Fruit fly (Drosophila melanogaster) whole organism, embryonic: ENCODE results near the gene a10.

ENCODE experiments used
- Atf-2 ChIP-seq: fragments of 200-800 bp; sonication (Bioruptor generic); optimal IDR thresholded peaks from 2 replicates; lab custom pipeline; 2016; ENCODE audit warnings: missing biosample characterization, missing genetic modification characterization
- Atf3 ChIP-seq: fragments of 200-800 bp; sonication (Bioruptor generic); optimal IDR thresholded peaks from 3 replicates; lab custom pipeline; 2016; ENCODE audit warnings: missing biosample characterization, missing genetic modification characterization
- B-H2 ChIP-seq: fragments of 200-800 bp; sonication (Bioruptor generic); optimal IDR thresholded peaks from 2 replicates; lab custom pipeline; 2018; ENCODE audit warnings: missing biosample characterization, mild to moderate bottlenecking, missing genetic modification characterization
- CG1024 ChIP-seq: fragments of 200-800 bp; sonication (Bioruptor generic); IDR thresholded peaks from 2 replicates; pipeline ENCODE4 v1.3.6; 2022; ENCODE audit warnings: missing biosample characterization, missing genetic modification characterization
- CG10274 ChIP-seq: fragments of 200-800 bp; sonication (Bioruptor generic); optimal IDR thresholded peaks from 3 replicates; lab custom pipeline; 2017; ENCODE audit warnings: missing biosample characterization, mild to moderate bottlenecking, missing genetic modification characterization
- CG10366 ChIP-seq: fragments of 200-800 bp; sonication (Bioruptor generic); IDR thresholded peaks from 2 replicates; pipeline ENCODE4 v1.3.6; 2022; ENCODE audit warnings: missing biosample characterization, missing genetic modification characterization
- CG10979 ChIP-seq: fragments of 200-800 bp; sonication (Bioruptor generic); optimal IDR thresholded peaks from 2 replicates; lab custom pipeline; 2018; ENCODE audit warnings: missing biosample characterization, mild to moderate bottlenecking, missing genetic modification characterization, moderate library complexity
- CG11085 ChIP-seq: fragments of 200-800 bp; sonication (Bioruptor generic); IDR thresholded peaks from 2 replicates; pipeline ENCODE4 v1.3.6; 2022; ENCODE audit warnings: missing biosample characterization, missing genetic modification characterization
- CG11093 ChIP-seq: fragments of 200-800 bp; sonication (Bioruptor generic); IDR thresholded peaks from 3 replicates; pipeline ENCODE4 v1.3.6; 2022; ENCODE audit warnings: missing biosample characterization, missing genetic modification characterization
- CG11247 ChIP-seq: fragments of 200-800 bp; sonication (Bioruptor generic); IDR thresholded peaks from 2 replicates; pipeline ENCODE4 v1.3.6; 2022; ENCODE audit warnings: missing biosample characterization, missing genetic modification characterization
- CG11398 ChIP-seq: fragments of 200-800 bp; sonication (Bioruptor generic); optimal IDR thresholded peaks from 2 replicates; lab custom pipeline; 2016; ENCODE audit warnings: missing biosample characterization, missing genetic modification characterization
- CG12071 ChIP-seq: fragments of 200-800 bp; sonication (Bioruptor generic); optimal IDR thresholded peaks from 3 replicates; lab custom pipeline; 2018; ENCODE audit warnings: missing biosample characterization, mild to moderate bottlenecking, missing genetic modification characterization
- CG2120 ChIP-seq: fragments of 200-800 bp; sonication (Bioruptor generic); optimal IDR thresholded peaks from 3 replicates; lab custom pipeline; 2016; ENCODE audit warnings: missing biosample characterization, missing genetic modification characterization
- CG2712 ChIP-seq: fragments of 200-800 bp; optimal IDR thresholded peaks from 3 replicates; lab custom pipeline; 2019; ENCODE audit warnings: missing biosample characterization, mild to moderate bottlenecking, missing genetic modification characterization, moderate library complexity
- CG33213 ChIP-seq: fragments of 200-800 bp; sonication (Bioruptor generic); optimal IDR thresholded peaks from 3 replicates; lab custom pipeline; 2016; ENCODE audit warnings: missing biosample characterization, missing genetic modification characterization
- CG4424 ChIP-seq: fragments of 200-800 bp; sonication (Bioruptor generic); optimal IDR thresholded peaks from 3 replicates; lab custom pipeline; 2016; ENCODE audit warnings: missing biosample characterization, missing genetic modification characterization
- CG4730 ChIP-seq: fragments of 200-800 bp; sonication (Bioruptor generic); IDR thresholded peaks from 2 replicates; pipeline ENCODE4 v1.3.6; 2022; ENCODE audit warnings: missing biosample characterization, missing genetic modification characterization
- CoRest ChIP-seq: fragments of 200-800 bp; sonication (Bioruptor generic); optimal IDR thresholded peaks from 3 replicates; lab custom pipeline; 2018; ENCODE audit warnings: missing biosample characterization, mild to moderate bottlenecking, missing genetic modification characterization, moderate library complexity
- Dad ChIP-seq: fragments of 200-800 bp; sonication (Bioruptor generic); optimal IDR thresholded peaks from 3 replicates; lab custom pipeline; 2016; ENCODE audit warnings: missing biosample characterization, missing genetic modification characterization
- Doc2 ChIP-seq: fragments of 200-800 bp; sonication (Bioruptor generic); IDR thresholded peaks from 2 replicates; pipeline ENCODE4 v1.3.6; 2022; ENCODE audit warnings: missing biosample characterization, missing genetic modification characterization
- E2f1 ChIP-seq: fragments of 200-800 bp; sonication (Bioruptor generic); IDR thresholded peaks from 2 replicates; pipeline ENCODE4 v1.3.6; 2022; ENCODE audit warnings: missing biosample characterization, missing genetic modification characterization
- Oaz ChIP-seq: fragments of 200-800 bp; sonication (Bioruptor generic); IDR thresholded peaks from 2 replicates; pipeline ENCODE4 v1.3.6; 2022; ENCODE audit warnings: missing biosample characterization, missing genetic modification characterization
- Pdp1 ChIP-seq, 2 experiments: fragments of 200-800 bp; sonication (Bioruptor generic); optimal IDR thresholded peaks; 3 replicates each; lab custom pipeline; 2016; ENCODE audit warnings: missing biosample characterization in 2 of 2, missing genetic modification characterization in 2 of 2, mild to moderate bottlenecking in 1 of 2, moderate library complexity in 1 of 2
- az2 ChIP-seq: fragments of 200-800 bp; sonication (Bioruptor generic); optimal IDR thresholded peaks from 3 replicates; lab custom pipeline; 2016; ENCODE audit warnings: missing biosample characterization, missing genetic modification characterization
- bowl ChIP-seq: fragments of 200-800 bp; sonication (Bioruptor generic); IDR thresholded peaks from 2 replicates; pipeline ENCODE4 v1.3.6; 2022; ENCODE audit warnings: missing biosample characterization, missing genetic modification characterization
- cwo ChIP-seq: fragments of 200-800 bp; sonication (Bioruptor generic); optimal IDR thresholded peaks from 3 replicates; lab custom pipeline; 2017; ENCODE audit warnings: missing biosample characterization, missing genetic modification characterization, mild to moderate bottlenecking, moderate library complexity, missing genetic modification reagents
- danr ChIP-seq: fragments of 200-800 bp; sonication (Bioruptor generic); IDR thresholded peaks from 2 replicates; pipeline ENCODE4 v1.3.6; 2022; ENCODE audit warnings: missing biosample characterization, missing genetic modification characterization
- esg ChIP-seq: fragments of 200-800 bp; sonication (Bioruptor generic); conservative IDR thresholded peaks from 2 replicates; pipeline ENCODE4 v1.3.6; 2022; ENCODE audit warnings: missing biosample characterization, missing genetic modification characterization
- ewg ChIP-seq: fragments of 200-800 bp; sonication (Bioruptor generic); optimal IDR thresholded peaks from 3 replicates; lab custom pipeline; 2017; ENCODE audit warnings: mild to moderate bottlenecking, missing biosample characterization, missing genetic modification reagents, missing genetic modification characterization
- ftz-f1 ChIP-seq: fragments of 200-800 bp; sonication (Bioruptor generic); optimal IDR thresholded peaks from 2 replicates; lab custom pipeline; 2016; ENCODE audit warnings: missing biosample characterization, missing genetic modification characterization
- fu2 ChIP-seq: fragments of 200-800 bp; sonication (Bioruptor generic); optimal IDR thresholded peaks from 2 replicates; lab custom pipeline; 2016; ENCODE audit warnings: missing biosample characterization, missing genetic modification characterization
- gcm ChIP-seq: fragments of 200-800 bp; sonication (Bioruptor generic); optimal IDR thresholded peaks from 2 replicates; lab custom pipeline; 2019; ENCODE audit warnings: missing biosample characterization, mild to moderate bottlenecking, missing genetic modification characterization, moderate library complexity
- gfzf ChIP-seq: fragments of 200-800 bp; sonication (Bioruptor generic); optimal IDR thresholded peaks from 2 replicates; lab custom pipeline; 2016; ENCODE audit warnings: missing biosample characterization, mild to moderate bottlenecking, missing genetic modification characterization, moderate library complexity
- gsb ChIP-seq: fragments of 200-800 bp; sonication (Bioruptor generic); IDR thresholded peaks from 2 replicates; pipeline ENCODE4 v1.3.6; 2022; ENCODE audit warnings: missing biosample characterization, missing genetic modification characterization
- kah ChIP-seq: fragments of 200-800 bp; sonication (Bioruptor generic); optimal IDR thresholded peaks from 2 replicates; lab custom pipeline; 2018; ENCODE audit warnings: missing biosample characterization, mild to moderate bottlenecking, missing genetic modification characterization
- luna ChIP-seq: fragments of 200-800 bp; sonication (Bioruptor generic); optimal IDR thresholded peaks from 2 replicates; lab custom pipeline; 2016; ENCODE audit warnings: missing biosample characterization, missing genetic modification characterization
- nerfin-1 ChIP-seq: fragments of 200-800 bp; sonication (Bioruptor generic); optimal IDR thresholded peaks from 3 replicates; lab custom pipeline; 2019; ENCODE audit warnings: missing biosample characterization, mild to moderate bottlenecking, missing genetic modification characterization, moderate library complexity
- org-1 ChIP-seq: fragments of 200-800 bp; sonication (Bioruptor generic); optimal IDR thresholded peaks from 2 replicates; lab custom pipeline; 2017; ENCODE audit warnings: missing biosample characterization, missing genetic modification characterization
- otp ChIP-seq: fragments of 200-800 bp; sonication (Bioruptor generic); IDR thresholded peaks from 3 replicates; pipeline ENCODE4, ENCODE4 v1.3.6; 2022; ENCODE audit warnings: missing biosample characterization, missing genetic modification characterization
- ro ChIP-seq: fragments of 200-800 bp; sonication (Bioruptor generic); IDR thresholded peaks from 2 replicates; pipeline ENCODE4 v1.3.6; 2022; ENCODE audit warnings: missing biosample characterization, missing genetic modification characterization
- sc ChIP-seq, 3 experiments: fragments of >200 bp in 2 of 3; fragments of 200-800 bp in 1 of 3; sonication (Bioruptor generic) in 1 of 3; optimal IDR thresholded peaks; 2 replicates in 2 of 3; 3 replicates in 1 of 3; lab custom pipeline; 2017; ENCODE audit warnings: mild to moderate bottlenecking in 1 of 3, missing biosample characterization in 1 of 3, missing genetic modification characterization in 1 of 3, missing genetic modification reagents in 1 of 3
- trh ChIP-seq: fragments of 200-800 bp; sonication (Bioruptor generic); optimal IDR thresholded peaks from 2 replicates; lab custom pipeline; 2016; ENCODE audit warnings: missing biosample characterization, missing genetic modification characterization
- unc-4 ChIP-seq: fragments of 200-800 bp; sonication (Bioruptor generic); IDR thresholded peaks from 2 replicates; pipeline ENCODE4 v1.3.6; 2022; ENCODE audit warnings: missing biosample characterization, missing genetic modification characterization; ENCODE audit not compliant: partially characterized antibody
- vvl ChIP-seq: fragments of 200-800 bp; sonication (Bioruptor generic); IDR thresholded peaks from 2 replicates; pipeline ENCODE4 v1.3.6; 2022; ENCODE audit warnings: missing biosample characterization, missing genetic modification characterization

Gene a10

dm6 chr3L:17015663-17016575 lies 7.6 kb downstream of the a10 start, which contains the start of the genes CG6664 and CG7728 (continued):
- peak; percentile 16 for TF ChIP-seq CG4424 (GFP tag; lab: Kevin White, UChicago)

DNA sequence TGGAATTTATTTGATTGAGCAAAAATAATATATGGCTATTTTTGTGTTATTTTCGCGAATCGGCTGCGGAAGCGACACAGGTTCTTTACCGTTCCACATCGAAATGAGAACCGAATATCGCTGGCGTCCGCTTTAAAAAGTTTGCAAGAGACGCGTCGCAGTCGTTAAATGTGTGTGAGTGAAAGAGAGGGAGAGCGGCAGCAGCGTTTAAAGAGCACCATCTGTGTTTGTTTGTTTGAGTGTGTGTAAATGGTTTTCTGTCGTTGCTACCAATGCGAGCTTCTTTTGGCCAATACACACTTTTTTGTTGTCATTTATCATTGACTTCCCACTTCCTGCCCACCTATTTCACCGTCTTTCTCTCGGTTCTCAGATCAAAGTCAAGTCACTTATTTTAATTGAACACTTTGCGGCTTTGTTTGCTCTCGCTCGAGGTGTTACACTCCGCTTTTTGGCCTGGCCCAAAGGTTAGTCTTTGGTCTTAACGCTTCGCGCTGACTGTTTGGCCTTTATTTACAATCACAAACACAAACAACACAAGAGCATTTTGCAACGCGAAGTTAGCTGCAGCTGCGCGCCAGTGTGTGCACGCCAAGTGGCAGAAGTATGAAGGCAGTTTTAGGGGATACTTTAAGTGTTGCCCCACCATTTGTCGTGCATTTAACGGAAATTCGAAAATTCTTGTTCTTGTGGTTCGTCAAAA lies 11.4 kb downstream of the a10 start, which contains the start of gene CG3764:
Gene CG3764, minus strand, starts transcription at position 549 of the 703 bp plus-strand sequence.
- 0 out of 2 replicates have a peak, but pooled peaks have one; percentile 37 for TF ChIP-seq Oaz (GFP tag; lab: Robert Waterston, UW)
- peak; percentile 69 for TF ChIP-seq Atf3 (GFP tag; lab: Kevin White, UChicago)
- peak; percentile 30 for TF ChIP-seq cwo (GFP tag; lab: Kevin White, UChicago)
- TF ChIP-seq Doc2 (GFP tag; lab: Robert Waterston, UW) = no peak
- peak; percentile 100 for TF ChIP-seq ewg
- peak; percentile 65; the same call in 1 of the 3 replicates for TF ChIP-seq otp (GFP tag; lab: Robert Waterston, UW)
- peak; percentile 67 for TF ChIP-seq CG10274 (GFP tag; lab: Kevin White, UChicago)
- 0 out of 2 replicates have a peak, but pooled peaks have one; percentile 49 for TF ChIP-seq CG11247 (GFP tag; lab: Robert Waterston, UW)
- TF ChIP-seq B-H2 (GFP tag; lab: Kevin White, UChicago) = peak; percentile 86
- peak; percentile 63; the same call in 1 of the 2 replicates for TF ChIP-seq gsb (GFP tag; lab: Robert Waterston, UW)
- TF ChIP-seq Atf-2 (GFP tag; lab: Kevin White, UChicago) = peak; percentile 52
- TF ChIP-seq vvl (GFP tag; lab: Robert Waterston, UW) = peak; percentile 83
- no peak for TF ChIP-seq CG4730
- TF ChIP-seq trh (GFP tag; lab: Kevin White, UChicago) = peak; percentile 9
- no peak for TF ChIP-seq CG10366 (GFP tag; lab: Robert Waterston, UW)
- peak; percentile 72 for TF ChIP-seq gfzf (GFP tag; lab: Kevin White, UChicago)
- TF ChIP-seq esg (GFP tag; lab: Robert Waterston, UW) = no peak
- 0 out of 2 replicates have a peak, but pooled peaks have one; percentile 24 for TF ChIP-seq E2f1 (GFP tag; lab: Robert Waterston, UW)
- peak; percentile 85 for TF ChIP-seq ftz-f1 (GFP tag; lab: Kevin White, UChicago)
- peak; percentile 35 for TF ChIP-seq unc-4 (GFP tag; lab: Robert Waterston, UW)
- peak; percentile 33 for TF ChIP-seq az2 (GFP tag; lab: Kevin White, UChicago)
- TF ChIP-seq ro (GFP tag; lab: Robert Waterston, UW) = no peak
- peak; percentile 91 for TF ChIP-seq CG12071
- peak; percentile 75 for TF ChIP-seq Dad
- peak; percentile 25 for TF ChIP-seq fu2 (GFP tag; lab: Kevin White, UChicago)
- peak; percentile 37; the same call in 1 of the 2 replicates for TF ChIP-seq CG11085
- TF ChIP-seq sc (optimal IDR thresholded peaks at IDR 0.05; lab: Kevin White, UChicago) = no peak
- peak; percentile 70 for TF ChIP-seq sc (GFP tag; optimal IDR thresholded peaks at IDR 0.05; lab: Kevin White, UChicago)
- peak; percentile 56 for TF ChIP-seq CG10979
- TF ChIP-seq CG11093 (GFP tag; lab: Robert Waterston, UW) = peak; percentile 11; the same call in 1 of the 3 replicates
- TF ChIP-seq CoRest (tag; lab: Kevin White, UChicago) = peak; percentile 83
- TF ChIP-seq kah (GFP tag; lab: Kevin White, UChicago) = peak; percentile 79
- TF ChIP-seq CG33213 = peak; percentile 92
- peak; percentile 42; the same call in 1 of the 2 replicates for TF ChIP-seq danr
- TF ChIP-seq Pdp1 (GFP tag; optimal IDR thresholded peaks at IDR 0.05; lab: Kevin White, UChicago) = peak; percentile 61 to 74
- peak; percentile 74 for TF ChIP-seq gcm (GFP tag; lab: Kevin White, UChicago)
- peak; percentile 70 for TF ChIP-seq CG2712 (tag; lab: Kevin White, UChicago)
- peak; percentile 68; the same call in 1 of the 2 replicates for TF ChIP-seq CG1024 (GFP tag; lab: Robert Waterston, UW)
- peak; percentile 80 for TF ChIP-seq nerfin-1 (tag; lab: Kevin White, UChicago)
- TF ChIP-seq CG11398 (GFP tag; lab: Kevin White, UChicago) = peak; percentile 78
- peak; percentile 6; the same call in 1 of the 2 replicates for TF ChIP-seq bowl (GFP tag; lab: Robert Waterston, UW)
- no peak for TF ChIP-seq luna (GFP tag; lab: Kevin White, UChicago)
- TF ChIP-seq org-1 (GFP tag; lab: Kevin White, UChicago) = peak; percentile 58
- TF ChIP-seq CG2120 (GFP tag; lab: Kevin White, UChicago) = peak; percentile 42
